Fruit fly (Drosophila melanogaster) whole organism, embryonic: ENCODE results near the gene Ilp5.

ENCODE experiments used
- CG10267 ChIP-seq: fragments of 200-800 bp; sonication (Bioruptor generic); optimal IDR thresholded peaks from 2 replicates; lab custom pipeline; 2018; ENCODE audit warnings: missing biosample characterization, mild to moderate bottlenecking, missing genetic modification characterization, moderate library complexity
- CG11247 ChIP-seq: fragments of 200-800 bp; sonication (Bioruptor generic); IDR thresholded peaks from 2 replicates; pipeline ENCODE4 v1.3.6; 2022; ENCODE audit warnings: missing biosample characterization, missing genetic modification characterization
- CG12659 ChIP-seq: fragments of 200-800 bp; sonication (Bioruptor generic); optimal IDR thresholded peaks from 3 replicates; lab custom pipeline; 2017; ENCODE audit warnings: mild to moderate bottlenecking, missing biosample characterization, missing genetic modification reagents, missing genetic modification characterization
- CG13424 ChIP-seq: fragments of 200-800 bp; sonication (Bioruptor generic); optimal IDR thresholded peaks from 2 replicates; lab custom pipeline; 2019; ENCODE audit warnings: missing biosample characterization, mild to moderate bottlenecking, missing genetic modification characterization, moderate library complexity
- CG13775 ChIP-seq: fragments of 200-800 bp; sonication (Bioruptor generic); optimal IDR thresholded peaks from 3 replicates; lab custom pipeline; 2017; ENCODE audit warnings: missing biosample characterization, mild to moderate bottlenecking, missing genetic modification characterization
- CG14441 ChIP-seq: fragments of 200-800 bp; sonication (Bioruptor generic); IDR thresholded peaks from 2 replicates; pipeline ENCODE4 v1.3.6; 2022; ENCODE audit warnings: missing biosample characterization, missing genetic modification characterization
- CG15479 ChIP-seq: fragments of 200-800 bp; sonication (Bioruptor generic); optimal IDR thresholded peaks from 3 replicates; lab custom pipeline; 2019; ENCODE audit warnings: missing biosample characterization, mild to moderate bottlenecking, missing genetic modification characterization, moderate library complexity
- CG15601 ChIP-seq: fragments of 200-800 bp; sonication (Bioruptor generic); optimal IDR thresholded peaks from 3 replicates; lab custom pipeline; 2019; ENCODE audit warnings: missing biosample characterization, mild to moderate bottlenecking, missing genetic modification characterization, moderate library complexity
- CG16815 ChIP-seq: fragments of 200-800 bp; sonication (Bioruptor generic); optimal IDR thresholded peaks from 3 replicates; lab custom pipeline; 2017; ENCODE audit warnings: missing biosample characterization, mild to moderate bottlenecking, missing genetic modification characterization
- CG16863 ChIP-seq: fragments of 200-800 bp; sonication (Bioruptor generic); optimal IDR thresholded peaks from 3 replicates; lab custom pipeline; 2016; ENCODE audit warnings: missing biosample characterization, missing genetic modification characterization
- CG17359 ChIP-seq: fragments of 200-800 bp; sonication (Bioruptor generic); optimal IDR thresholded peaks from 3 replicates; lab custom pipeline; 2018; ENCODE audit warnings: missing biosample characterization, mild to moderate bottlenecking, missing genetic modification characterization, moderate library complexity
- CG2889 ChIP-seq: fragments of 200-800 bp; sonication (Bioruptor generic); IDR thresholded peaks from 3 replicates; pipeline ENCODE4 v1.3.6; 2022; ENCODE audit warnings: missing biosample characterization, missing genetic modification characterization
- CG33213 ChIP-seq: fragments of 200-800 bp; sonication (Bioruptor generic); optimal IDR thresholded peaks from 3 replicates; lab custom pipeline; 2016; ENCODE audit warnings: missing biosample characterization, missing genetic modification characterization
- CG4360 ChIP-seq: fragments of 200-800 bp; sonication (Bioruptor generic); IDR thresholded peaks from 2 replicates; pipeline ENCODE4 v1.3.6; 2022; ENCODE audit warnings: missing biosample characterization, missing genetic modification characterization
- CG4854 ChIP-seq: fragments of 200-800 bp; sonication (Bioruptor generic); optimal IDR thresholded peaks from 2 replicates; lab custom pipeline; 2016; ENCODE audit warnings: missing biosample characterization, missing genetic modification characterization, inconsistent platforms
- CG6683 ChIP-seq: fragments of 200-800 bp; sonication (Bioruptor generic); optimal IDR thresholded peaks from 2 replicates; lab custom pipeline; 2017; ENCODE audit warnings: missing biosample characterization, mild to moderate bottlenecking, missing genetic modification characterization, missing genetic modification reagents
- CG6854 ChIP-seq: fragments of 200-800 bp; sonication (Bioruptor generic); optimal IDR thresholded peaks from 3 replicates; lab custom pipeline; 2017; ENCODE audit warnings: missing biosample characterization, mild to moderate bottlenecking, missing genetic modification characterization
- CG7839 ChIP-seq: fragments of 200-800 bp; sonication (Bioruptor generic); optimal IDR thresholded peaks from 3 replicates; lab custom pipeline; 2018; ENCODE audit warnings: missing biosample characterization, mild to moderate bottlenecking, missing genetic modification characterization, moderate library complexity
- CG9609 ChIP-seq: fragments of 200-800 bp; sonication (Bioruptor generic); optimal IDR thresholded peaks from 3 replicates; lab custom pipeline; 2016; ENCODE audit warnings: missing biosample characterization, missing genetic modification characterization
- D19A ChIP-seq: fragments of 200-800 bp; optimal IDR thresholded peaks from 3 replicates; lab custom pipeline; 2019; ENCODE audit warnings: missing biosample characterization, mild to moderate bottlenecking, missing genetic modification characterization, moderate library complexity
- Drgx ChIP-seq: fragments of 200-800 bp; sonication (Bioruptor generic); IDR thresholded peaks from 2 replicates; pipeline ENCODE4 v1.3.6; 2022; ENCODE audit warnings: missing biosample characterization, missing genetic modification characterization
- Nf-YB ChIP-seq: fragments of 200-800 bp; sonication (Bioruptor generic); optimal IDR thresholded peaks from 3 replicates; lab custom pipeline; 2019; ENCODE audit warnings: missing biosample characterization, mild to moderate bottlenecking, missing genetic modification characterization, moderate library complexity
- Scr ChIP-seq: fragments of 200-800 bp; sonication (Bioruptor generic); IDR thresholded peaks from 2 replicates; pipeline ENCODE4 v1.3.6; 2022; ENCODE audit warnings: missing biosample characterization, missing genetic modification characterization; ENCODE audit not compliant: partially characterized antibody
- abd-A ChIP-seq: fragments of 200-800 bp; sonication (Bioruptor generic); optimal IDR thresholded peaks from 3 replicates; lab custom pipeline; 2019; ENCODE audit warnings: missing biosample characterization, mild to moderate bottlenecking, missing genetic modification characterization, moderate library complexity
- ash1 ChIP-seq: fragments of 200-800 bp; sonication (Bioruptor generic); optimal IDR thresholded peaks from 2 replicates; lab custom pipeline; 2018; ENCODE audit warnings: missing biosample characterization, mild to moderate bottlenecking, missing genetic modification characterization
- croc ChIP-seq: fragments of 200-800 bp; sonication (Bioruptor generic); conservative IDR thresholded peaks from 3 replicates; pipeline ENCODE4 v1.3.6; 2022; ENCODE audit warnings: missing biosample characterization, missing genetic modification characterization
- dan ChIP-seq: fragments of 200-800 bp; sonication (Bioruptor generic); IDR thresholded peaks from 2 replicates; pipeline ENCODE4 v1.3.6; 2022; ENCODE audit warnings: missing biosample characterization, missing genetic modification characterization
- dimm ChIP-seq: fragments of 200-800 bp; sonication (Bioruptor generic); IDR thresholded peaks from 2 replicates; pipeline ENCODE4 v1.3.6; 2022; ENCODE audit warnings: missing biosample characterization, missing genetic modification characterization
- dm ChIP-seq: fragments of 200-800 bp; sonication (Bioruptor generic); optimal IDR thresholded peaks from 3 replicates; lab custom pipeline; 2016; ENCODE audit warnings: missing biosample characterization, missing genetic modification characterization
- fd102C ChIP-seq: fragments of 200-800 bp; sonication (Bioruptor generic); optimal IDR thresholded peaks from 2 replicates; lab custom pipeline; 2018; ENCODE audit warnings: missing biosample characterization, mild to moderate bottlenecking, missing genetic modification characterization, moderate library complexity
- gro ChIP-seq: fragments of 200-800 bp; sonication (Bioruptor generic); optimal IDR thresholded peaks from 2 replicates; lab custom pipeline; 2016; ENCODE audit warnings: missing biosample characterization, missing genetic modification characterization
- ham ChIP-seq: fragments of 200-800 bp; sonication (Bioruptor generic); IDR thresholded peaks from 2 replicates; pipeline ENCODE4 v1.3.6; 2022; ENCODE audit warnings: missing biosample characterization, missing genetic modification characterization
- ken ChIP-seq: fragments of 200-800 bp; sonication (Bioruptor generic); IDR thresholded peaks from 3 replicates; pipeline ENCODE4 v1.3.6; 2022; ENCODE audit warnings: missing biosample characterization, missing genetic modification characterization
- mam ChIP-seq: fragments of 200-800 bp; sonication (Bioruptor generic); optimal IDR thresholded peaks from 3 replicates; lab custom pipeline; 2016; ENCODE audit warnings: missing biosample characterization, missing genetic modification characterization
- nom ChIP-seq: fragments of 200-800 bp; sonication (Bioruptor generic); optimal IDR thresholded peaks from 2 replicates; lab custom pipeline; 2017; ENCODE audit warnings: missing biosample characterization, missing genetic modification characterization, mild to moderate bottlenecking, moderate library complexity, missing genetic modification reagents
- prd ChIP-seq, 3 experiments: fragments of >200 bp in 2 of 3; fragments of 200-800 bp in 1 of 3; sonication (Bioruptor generic) in 1 of 3; optimal IDR thresholded peaks in 2 of 3; IDR thresholded peaks in 1 of 3; 2 replicates in 2 of 3; 3 replicates in 1 of 3; pipeline versions ENCODE4 v1.3.6 to Lab custom; 2017 to 2022; ENCODE audit warnings: missing biosample characterization in 1 of 3, missing genetic modification characterization in 1 of 3
- psq ChIP-seq: fragments of 200-800 bp; sonication (Bioruptor generic); optimal IDR thresholded peaks from 2 replicates; lab custom pipeline; 2017; ENCODE audit warnings: missing biosample characterization, missing genetic modification characterization
- sens-2 ChIP-seq: fragments of 200-800 bp; sonication (Bioruptor generic); IDR thresholded peaks from 2 replicates; pipeline ENCODE4 v1.3.6; 2022; ENCODE audit warnings: missing biosample characterization, missing genetic modification characterization
- sim ChIP-seq: fragments of 200-800 bp; sonication (Bioruptor generic); IDR thresholded peaks from 2 replicates; pipeline ENCODE4 v1.3.6; 2022; ENCODE audit warnings: missing biosample characterization, missing genetic modification characterization
- tin ChIP-seq: fragments of 200-800 bp; sonication (Bioruptor generic); optimal IDR thresholded peaks from 3 replicates; lab custom pipeline; 2016; ENCODE audit warnings: missing biosample characterization, missing genetic modification characterization
- toy ChIP-seq: fragments of 200-800 bp; sonication (Bioruptor generic); IDR thresholded peaks from 2 replicates; pipeline ENCODE4 v1.3.6; 2022; ENCODE audit warnings: missing biosample characterization, missing genetic modification characterization
- tup ChIP-seq: fragments of 200-800 bp; sonication (Bioruptor generic); optimal IDR thresholded peaks from 2 replicates; lab custom pipeline; 2016; ENCODE audit warnings: missing biosample characterization, mild to moderate bottlenecking, missing genetic modification characterization, moderate library complexity
- wor ChIP-seq: fragments of 200-800 bp; sonication (Bioruptor generic); IDR thresholded peaks from 2 replicates; pipeline ENCODE4 v1.3.6; 2022; ENCODE audit warnings: missing biosample characterization, missing genetic modification characterization
- zen ChIP-seq: fragments of 200-800 bp; sonication (Bioruptor generic); optimal IDR thresholded peaks from 3 replicates; lab custom pipeline; 2018; ENCODE audit warnings: missing biosample characterization, mild to moderate bottlenecking, missing genetic modification characterization, moderate library complexity

Ilp5 gene

DNA sequence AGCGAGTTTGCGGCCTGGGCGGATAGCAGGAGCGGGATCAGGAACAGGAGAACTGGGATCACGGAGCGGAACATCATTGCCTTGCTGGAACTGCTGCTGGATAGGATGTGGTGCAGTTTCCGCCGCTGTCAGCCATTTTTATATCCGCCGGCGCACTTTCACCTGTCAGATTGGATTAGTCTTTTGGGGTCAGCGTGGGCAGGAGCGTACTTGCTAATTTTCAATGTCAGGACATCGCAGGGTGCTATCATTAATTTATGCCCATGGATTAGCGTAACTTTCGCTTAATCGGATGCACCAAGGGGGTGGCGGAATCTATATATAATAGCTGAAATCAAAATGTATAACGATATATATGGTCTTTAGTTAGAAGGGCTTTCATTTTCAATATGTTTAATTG lies at the start of gene Ilp5:
Gene Ilp5, minus strand, starts transcription at position 101 of the 400 bp plus-strand sequence.
- no peak for TF ChIP-seq croc (GFP tag; lab: Robert Waterston, UW)
- no peak for TF ChIP-seq abd-A

DNA sequence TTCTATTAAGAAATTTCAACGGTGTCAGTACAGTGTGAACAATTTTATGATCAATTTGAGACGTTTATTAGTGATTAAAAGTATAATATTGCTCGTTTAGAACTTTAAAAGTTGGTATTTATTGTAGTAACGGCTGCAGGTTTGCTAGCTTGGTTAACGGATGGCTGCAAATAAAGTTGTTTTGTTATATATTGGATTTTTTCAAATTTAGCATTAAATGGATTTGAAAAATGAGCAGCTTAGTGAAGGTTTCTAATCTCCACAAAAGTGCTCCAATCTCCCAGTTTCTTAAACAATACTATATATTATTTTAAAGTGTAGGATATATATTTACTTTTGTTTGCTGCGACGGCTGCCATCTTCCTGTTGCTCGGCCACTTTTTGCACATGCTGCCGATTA lies 48.3 kb upstream of the Ilp5 start:
- TF ChIP-seq Drgx (GFP tag; lab: Robert Waterston, UW) (peak; percentile 49; the same call in 1 of the 2 replicates), CG7839 (no peak)
- TF ChIP-seq, all 482 proteins: peak for 1

DNA sequence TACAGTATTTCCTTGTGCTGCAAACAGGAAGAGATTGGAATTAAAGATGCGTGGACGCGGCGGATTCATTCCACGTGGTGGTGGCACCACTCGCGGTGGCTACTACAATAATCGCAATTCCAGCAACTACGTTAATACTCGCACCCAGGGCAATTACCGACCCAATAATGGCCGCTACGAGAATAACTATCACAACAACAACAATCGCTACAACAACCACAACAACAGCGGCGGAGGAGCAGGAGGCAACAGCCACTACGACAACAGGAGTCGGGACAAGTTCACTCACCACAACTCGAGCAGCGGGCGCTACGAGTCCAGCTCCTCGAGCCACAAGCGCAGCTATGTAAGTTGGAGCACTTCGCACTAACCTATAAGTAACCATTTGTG lies 41.4 kb upstream of the Ilp5 start:
- TF ChIP-seq CG4360 (peak; percentile 91), CG33213 (GFP tag; lab: Kevin White, UChicago) (no peak)

DNA sequence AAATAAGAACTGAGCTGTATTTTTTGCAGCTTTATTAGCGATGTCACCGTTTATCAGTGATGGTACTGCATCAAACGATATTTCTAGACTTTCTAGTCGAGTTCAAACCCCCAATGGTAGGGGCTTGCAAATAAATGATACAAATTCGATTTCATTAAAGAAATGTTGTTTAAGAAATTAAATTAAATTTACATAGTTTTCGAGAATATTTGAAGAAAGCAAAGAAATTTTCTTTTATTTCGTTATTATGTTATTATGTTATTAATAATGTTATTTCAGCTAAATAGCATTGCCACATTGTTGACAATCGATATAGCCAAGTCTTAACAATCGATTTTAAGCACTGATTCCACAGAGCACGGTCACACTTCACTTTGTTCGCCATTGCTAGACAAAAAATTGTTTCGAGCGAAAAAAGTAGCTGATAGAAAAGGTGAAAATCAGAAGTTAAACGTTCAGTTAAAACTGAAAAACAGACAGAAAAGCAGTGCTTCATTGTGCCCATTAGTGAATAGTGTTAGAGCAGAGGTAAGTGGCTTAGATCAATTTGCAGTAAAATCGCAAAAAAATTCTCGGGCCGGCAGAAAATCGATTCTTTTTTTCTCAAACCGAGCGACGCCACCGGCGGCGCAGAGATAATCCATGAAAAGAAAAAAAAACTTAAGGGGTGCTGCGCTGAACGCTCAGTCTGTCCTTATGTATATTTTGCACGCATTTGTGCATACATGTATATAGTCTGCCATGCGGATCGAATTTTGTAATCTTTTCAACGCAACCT lies 40.8 kb upstream of the Ilp5 start, which contains the start of the genes iPLA2-VIA and Ciz1:
Gene iPLA2-VIA, minus strand, starts transcription at position 75 of the 778 bp plus-strand sequence.
Gene Ciz1, plus strand, starts transcription at position 365 of the 778 bp plus-strand sequence.
- TF ChIP-seq CG13424 (tag; lab: Kevin White, UChicago) (no peak), Nf-YB (GFP tag; lab: Kevin White, UChicago) (no peak), tup (GFP tag; lab: Kevin White, UChicago) (no peak), prd (optimal IDR thresholded peaks at IDR 0.05; lab: Kevin White, UChicago) (no peak), prd (GFP tag; IDR thresholded peaks at IDR 0.05; lab: Robert Waterston, UW) (peak; percentile 45; the same call in 1 of the 3 replicates), dm (no peak), dan (GFP tag; lab: Robert Waterston, UW) (no peak), CG13775 (GFP tag; lab: Kevin White, UChicago) (no peak), CG16863 (GFP tag; lab: Kevin White, UChicago) (no peak), nom (peak; percentile 16), sim (GFP tag; lab: Robert Waterston, UW) (no peak), CG17359 (tag; lab: Kevin White, UChicago) (no peak), CG16815 (no peak), wor (GFP tag; lab: Robert Waterston, UW) (no peak), zen (peak; percentile 48), fd102C (GFP tag; lab: Kevin White, UChicago) (no peak), toy (GFP tag; lab: Robert Waterston, UW) (no peak), Scr (GFP tag; lab: Robert Waterston, UW) (peak; percentile 89), sens-2 (GFP tag; lab: Robert Waterston, UW) (no peak), dimm (GFP tag; lab: Robert Waterston, UW) (no peak), ham (GFP tag; lab: Robert Waterston, UW) (no peak), ash1 (GFP tag; lab: Kevin White, UChicago) (no peak), CG6683 (GFP tag; lab: Kevin White, UChicago) (no peak), tin (GFP tag; lab: Kevin White, UChicago) (peak; percentile 29), ken (GFP tag; lab: Robert Waterston, UW) (no peak), CG15601 (tag; lab: Kevin White, UChicago) (no peak), D19A (no peak), CG14441 (GFP tag; lab: Robert Waterston, UW) (0 out of 2 replicates have a peak, but pooled peaks have one; percentile 9), CG2889 (GFP tag; lab: Robert Waterston, UW) (no peak), CG12659 (GFP tag; lab: Kevin White, UChicago) (peak; percentile 84), gro (GFP tag; lab: Kevin White, UChicago) (no peak), CG10267 (tag; lab: Kevin White, UChicago) (peak; percentile 82), CG4854 (GFP tag; lab: Kevin White, UChicago) (no peak), CG15479 (no peak), psq (GFP tag; lab: Kevin White, UChicago) (no peak), CG9609 (GFP tag; lab: Kevin White, UChicago) (no peak), CG6854 (GFP tag; lab: Kevin White, UChicago) (no peak), CG11247 (GFP tag; lab: Robert Waterston, UW) (no peak), mam (GFP tag; lab: Kevin White, UChicago) (peak; percentile 39)
